Worm (Caenorhabditis elegans): ENCODE measurements around the gene F48F5.8.

F48F5.8 gene

DNA sequence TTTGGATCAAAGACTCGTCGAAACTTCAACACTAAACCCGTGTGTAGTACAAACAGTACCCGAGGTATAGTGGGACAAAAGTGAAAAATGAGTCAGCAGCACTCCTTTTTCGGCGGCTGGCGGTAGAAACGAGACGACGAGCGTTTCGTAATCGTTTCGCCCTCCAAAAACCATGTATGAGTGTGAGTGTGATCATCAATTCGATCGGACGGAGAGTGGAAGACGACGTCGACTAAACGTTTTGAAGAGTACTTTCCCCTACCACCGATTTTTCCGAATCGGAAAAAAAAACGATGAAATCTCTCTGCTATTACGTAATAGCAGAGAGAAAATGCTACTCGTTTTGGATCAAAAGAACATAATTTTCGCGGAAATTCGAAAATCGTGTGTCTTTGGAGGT is 9.7 kb upstream of the F48F5.8 start:
- TF ChIP-seq nhr-23 (tag; optimal IDR thresholded peaks at IDR 0.05) (no peak), unc-39 (tag; optimal IDR thresholded peaks at IDR 0.05) (no peak), nhr-11 (tag; optimal IDR thresholded peaks at IDR 0.05) (no peak), elt-1 (tag; optimal IDR thresholded peaks at IDR 0.05) (no peak), Y55F3AM.14 (GFP tag; optimal IDR thresholded peaks at IDR 0.05) (no peak), mab-5 (tag; optimal IDR thresholded peaks at IDR 0.05) (no peak), dmd-4 (tag; optimal IDR thresholded peaks at IDR 0.05) (no peak), ceh-82 (tag; optimal IDR thresholded peaks at IDR 0.05) (no peak), nhr-25 (tag; optimal IDR thresholded peaks at IDR 0.05) (peak; percentile 42), ztf-1 (GFP tag; conservative IDR thresholded peaks at IDR 0.05) (no peak), lin-39 (tag; optimal IDR thresholded peaks at IDR 0.05) (no peak), nhr-77 (tag; optimal IDR thresholded peaks at IDR 0.05) (no peak), peb-1 (tag; optimal IDR thresholded peaks at IDR 0.05) (no peak), aly-2 (tag; optimal IDR thresholded peaks at IDR 0.05) (no peak), elt-3 (tag; optimal IDR thresholded peaks at IDR 0.05) (no peak), ama-1 (optimal IDR thresholded peaks at IDR 0.05) (no peak), F13H6.1 (tag; optimal IDR thresholded peaks at IDR 0.05) (no peak), fos-1 (tag; optimal IDR thresholded peaks at IDR 0.05) (peak; percentile 90), mdl-1 (tag; optimal IDR thresholded peaks at IDR 0.05) (no peak), lsy-2 (tag; optimal IDR thresholded peaks at IDR 0.05) (no peak), sma-3 (GFP tag; optimal IDR thresholded peaks at IDR 0.05) (peak; percentile 16), ztf-11 (tag; optimal IDR thresholded peaks at IDR 0.05) (no peak), nhr-12 (tag; optimal IDR thresholded peaks at IDR 0.05) (no peak), nhr-21 (tag; optimal IDR thresholded peaks at IDR 0.05) (no peak), blmp-1 (tag; optimal IDR thresholded peaks at IDR 0.05; ENCODE audit: insufficient read depth) (peak; percentile 40), sem-4 (tag; optimal IDR thresholded peaks at IDR 0.05) (no peak), skn-1 (tag; optimal IDR thresholded peaks at IDR 0.05) (no peak), ceh-16 (tag; optimal IDR thresholded peaks at IDR 0.05) (no peak), mbf-1 (tag; optimal IDR thresholded peaks at IDR 0.05) (no peak), nhr-129 (tag; optimal IDR thresholded peaks at IDR 0.05) (peak; percentile 58), sma-9 (GFP tag; optimal IDR thresholded peaks at IDR 0.05) (peak; percentile 17), sma-9 (tag; optimal IDR thresholded peaks at IDR 0.05) (no peak), egl-27 (tag; optimal IDR thresholded peaks at IDR 0.05) (no peak), R02D3.7 (tag; optimal IDR thresholded peaks at IDR 0.05) (no peak), crh-2 (tag; optimal IDR thresholded peaks at IDR 0.05) (no peak), alr-1 (tag; optimal IDR thresholded peaks at IDR 0.05) (no peak), zag-1 (tag; optimal IDR thresholded peaks at IDR 0.05) (no peak), gmeb-1 (tag; optimal IDR thresholded peaks at IDR 0.05) (no peak), lin-13 (GFP tag; optimal IDR thresholded peaks at IDR 0.05) (no peak), unc-55 (GFP tag; optimal IDR thresholded peaks at IDR 0.05) (no peak), C34F6.9 (tag; optimal IDR thresholded peaks at IDR 0.05) (no peak), ztf-4 (tag; optimal IDR thresholded peaks at IDR 0.05) (no peak), lin-11 (tag; optimal IDR thresholded peaks at IDR 0.05) (no peak)

DNA sequence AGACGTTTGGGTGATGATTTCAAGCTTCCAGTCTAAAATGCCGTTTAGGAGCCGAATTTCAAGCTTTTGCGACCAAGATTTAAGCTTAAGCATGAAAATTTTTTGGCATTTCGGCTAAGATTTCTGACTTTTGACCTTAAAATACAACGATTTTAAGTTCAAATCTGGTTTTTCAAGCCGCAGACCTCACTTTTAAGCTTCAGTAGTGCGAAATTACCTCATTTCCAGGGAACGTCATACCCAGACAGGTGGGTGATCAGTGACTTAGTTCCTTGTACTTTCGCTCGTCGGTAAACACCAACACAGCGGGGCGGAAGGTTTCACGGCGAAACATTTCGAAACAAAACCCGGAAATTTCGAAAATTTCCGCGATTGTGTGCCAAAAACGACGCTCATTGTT is 8.8 kb upstream of the F48F5.8 start:
- no peak for TF ChIP-seq nhr-11 (tag; optimal IDR thresholded peaks at IDR 0.05)
- TF ChIP-seq fos-1 (tag; optimal IDR thresholded peaks at IDR 0.05), result no peak
- TF ChIP-seq ztf-1 (GFP tag; conservative IDR thresholded peaks at IDR 0.05), result no peak
- TF ChIP-seq R02D3.7 (tag; optimal IDR thresholded peaks at IDR 0.05), result no peak
- peak; percentile 31 for TF ChIP-seq C34F6.9 (tag; optimal IDR thresholded peaks at IDR 0.05)

DNA sequence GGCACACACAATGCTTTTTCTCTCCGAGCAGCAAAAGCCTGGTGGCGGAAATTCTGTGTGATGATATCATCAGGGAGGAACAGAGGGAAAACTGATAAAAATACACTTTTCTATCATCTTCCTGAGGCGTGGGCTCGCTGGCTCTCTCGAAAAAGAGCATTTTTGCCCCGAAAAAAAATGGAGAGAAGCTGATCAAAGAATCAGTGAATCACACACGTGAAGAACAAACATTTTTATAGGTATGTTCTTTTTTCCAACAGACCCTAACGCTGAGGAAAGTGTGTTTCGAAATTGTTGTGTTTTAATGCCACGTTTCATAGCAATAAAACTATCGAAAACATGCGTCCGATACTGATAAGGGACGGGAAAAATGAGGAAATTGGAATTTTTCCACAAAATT is 8.4 kb upstream of the F48F5.8 start:
- TF ChIP-seq crh-2 (tag; optimal IDR thresholded peaks at IDR 0.05) (peak; percentile 62), fos-1 (tag; optimal IDR thresholded peaks at IDR 0.05) (peak; percentile 19), nhr-77 (tag; optimal IDR thresholded peaks at IDR 0.05) (no peak), lsy-2 (tag; optimal IDR thresholded peaks at IDR 0.05) (peak in 1 of 2 experiments; percentile 11), mab-5 (tag; optimal IDR thresholded peaks at IDR 0.05) (no peak)
